Worm (Caenorhabditis elegans) whole organism, L1 larva: Measurements from ENCODE around the gene ztf-7.
A peak's percentile ranks its signal among the peaks of the same experiment; 100 is the strongest.

Experiments used
- C04F5.9 ChIP-seq: sonication (generic microtip); optimal IDR thresholded peaks from 2 replicates; lab custom pipeline; 2016; ENCODE audit warnings: missing genetic modification characterization, missing compliant biosample characterization
- F16B12.6 ChIP-seq: fragments of 150-350 bp; optimal IDR thresholded peaks from 2 replicates; lab custom pipeline; 2014; ENCODE audit warnings: missing biosample characterization, missing genetic modification characterization
- alr-1 ChIP-seq: fragments of 200-800 bp; sonication (Bioruptor generic); optimal IDR thresholded peaks from 2 replicates; lab custom pipeline; 2018; ENCODE audit warnings: borderline replicate concordance, mild to moderate bottlenecking, missing genetic modification characterization, missing compliant biosample characterization
- aly-2 ChIP-seq: fragments of 150-350 bp; optimal IDR thresholded peaks from 2 replicates; lab custom pipeline; 2014; ENCODE audit warnings: missing biosample characterization, missing genetic modification characterization
- ama-1 ChIP-seq: fragments of 150-350 bp; optimal IDR thresholded peaks from 2 replicates; lab custom pipeline; 2014
- ceh-82 ChIP-seq, 3 experiments: fragments of 150-350 bp in 1 of 3; sonication (generic microtip) in 2 of 3; optimal IDR thresholded peaks; 2 replicates each; lab custom pipeline; 2014 to 2017; ENCODE audit warnings: missing biosample characterization in 3 of 3, missing genetic modification characterization in 3 of 3
- dpl-1 ChIP-seq, 3 experiments: fragments of 150-350 bp in 2 of 3; sonication (generic microtip) in 1 of 3; optimal IDR thresholded peaks; 2 replicates each; lab custom pipeline; 2014 to 2017; ENCODE audit warnings: missing biosample characterization in 3 of 3, missing genetic modification characterization in 3 of 3, missing genetic modification reagents in 3 of 3
- dsc-1 ChIP-seq: sonication (generic microtip); optimal IDR thresholded peaks from 2 replicates; lab custom pipeline; 2016; ENCODE audit warnings: mild to moderate bottlenecking, missing genetic modification characterization, missing compliant biosample characterization
- efl-1 ChIP-seq, 4 experiments: fragments of 150-350 bp; optimal IDR thresholded peaks in 3 of 4; peaks in 1 of 4; 1 replicate in 1 of 4; 2 replicates in 3 of 4; lab custom pipeline; 2014; ENCODE audit warnings: missing biosample characterization in 2 of 4, missing genetic modification characterization in 2 of 4, missing genetic modification reagents in 2 of 4
- efl-3 ChIP-seq: fragments of 200-800 bp; sonication (Bioruptor generic); optimal IDR thresholded peaks from 2 replicates; lab custom pipeline; 2018; ENCODE audit warnings: mild to moderate bottlenecking, missing genetic modification characterization, missing compliant biosample characterization
- egl-27 ChIP-seq, 2 experiments: fragments of 150-350 bp in 1 of 2; sonication (generic microtip); optimal IDR thresholded peaks; 3 replicates each; lab custom pipeline; 2017 to 2018; ENCODE audit warnings: missing biosample characterization in 2 of 2, missing genetic modification characterization in 2 of 2, missing genetic modification reagents in 2 of 2
- elt-2 ChIP-seq: sonication (generic microtip); optimal IDR thresholded peaks from 2 replicates; lab custom pipeline; 2016; ENCODE audit warnings: missing genetic modification characterization, mild to moderate bottlenecking, inconsistent platforms, missing compliant biosample characterization, missing genetic modification reagents
- elt-3 ChIP-seq, 6 experiments: fragments of 150-350 bp in 1 of 6; sonication (generic microtip); optimal IDR thresholded peaks; 2 replicates each; lab custom pipeline; 2017 to 2018; ENCODE audit warnings: missing biosample characterization in 6 of 6, missing genetic modification characterization in 6 of 6, inconsistent platforms in 1 of 6
- fkh-8 ChIP-seq: sonication (generic microtip); optimal IDR thresholded peaks from 2 replicates; lab custom pipeline; 2016; ENCODE audit warnings: mild to moderate bottlenecking, missing genetic modification characterization, missing compliant biosample characterization
- fos-1 ChIP-seq: fragments of 150-350 bp; optimal IDR thresholded peaks from 2 replicates; lab custom pipeline; 2014; ENCODE audit warnings: missing biosample characterization, missing genetic modification characterization
- hlh-4 ChIP-seq: sonication (generic microtip); optimal IDR thresholded peaks from 2 replicates; lab custom pipeline; 2016; ENCODE audit warnings: mild to moderate bottlenecking, missing genetic modification characterization, missing compliant biosample characterization
- lin-13 ChIP-seq: fragments of 150-350 bp; optimal IDR thresholded peaks from 2 replicates; lab custom pipeline; 2014; ENCODE audit warnings: missing biosample characterization, missing genetic modification reagents, missing genetic modification characterization
- lin-14 ChIP-seq: fragments of 200-800 bp; sonication (Bioruptor generic); optimal IDR thresholded peaks from 2 replicates; lab custom pipeline; 2018; ENCODE audit warnings: mild to moderate bottlenecking, missing genetic modification characterization, moderate library complexity, missing compliant biosample characterization
- lin-35 ChIP-seq, 2 experiments: fragments of 150-350 bp; optimal IDR thresholded peaks; 2 replicates each; lab custom pipeline; 2014; ENCODE audit warnings: missing biosample characterization in 2 of 2, missing genetic modification characterization in 2 of 2, missing genetic modification reagents in 2 of 2
- lsy-2 ChIP-seq, 2 experiments: fragments of 150-350 bp; optimal IDR thresholded peaks; 2 replicates each; lab custom pipeline; 2014; ENCODE audit warnings: missing biosample characterization in 2 of 2, missing genetic modification characterization in 2 of 2
- mdl-1 ChIP-seq, 2 experiments: fragments of 150-350 bp; optimal IDR thresholded peaks; 2 replicates each; lab custom pipeline; 2014 to 2017; ENCODE audit warnings: missing biosample characterization in 2 of 2, missing genetic modification characterization in 2 of 2, inconsistent platforms in 1 of 2
- nhr-20 ChIP-seq: sonication (generic microtip); optimal IDR thresholded peaks from 2 replicates; lab custom pipeline; 2016; ENCODE audit warnings: mild to moderate bottlenecking, missing genetic modification characterization, missing compliant biosample characterization
- nhr-237 ChIP-seq: fragments of 150-350 bp; optimal IDR thresholded peaks from 2 replicates; lab custom pipeline; 2014; ENCODE audit warnings: missing biosample characterization, missing genetic modification characterization
- nhr-47 ChIP-seq: sonication (generic microtip); optimal IDR thresholded peaks from 2 replicates; lab custom pipeline; 2016; ENCODE audit warnings: mild to moderate bottlenecking, missing genetic modification characterization, moderate library complexity, missing compliant biosample characterization
- nhr-71 ChIP-seq: sonication (generic microtip); optimal IDR thresholded peaks from 2 replicates; lab custom pipeline; 2016; ENCODE audit warnings: mild to moderate bottlenecking, missing genetic modification characterization, moderate library complexity, missing compliant biosample characterization
- nhr-76 ChIP-seq: sonication (generic microtip); optimal IDR thresholded peaks from 2 replicates; lab custom pipeline; 2017; ENCODE audit warnings: missing biosample characterization, missing genetic modification characterization
- nhr-85 ChIP-seq: sonication (generic microtip); peaks from one replicate; lab custom pipeline; 2016; ENCODE audit warnings: missing genetic modification characterization, inconsistent platforms, missing compliant biosample characterization
- nhr-90 ChIP-seq: sonication (generic microtip); optimal IDR thresholded peaks from 2 replicates; lab custom pipeline; 2016; ENCODE audit warnings: mild to moderate bottlenecking, missing genetic modification characterization, missing compliant biosample characterization; ENCODE audit not compliant: poor library complexity
- pax-3 ChIP-seq: fragments of 200-800 bp; sonication (Bioruptor generic); optimal IDR thresholded peaks from 2 replicates; lab custom pipeline; 2018; ENCODE audit warnings: mild to moderate bottlenecking, missing genetic modification characterization, moderate library complexity, missing compliant biosample characterization
- skn-1 ChIP-seq: fragments of 150-350 bp; optimal IDR thresholded peaks from 2 replicates; lab custom pipeline; 2014; ENCODE audit warnings: missing biosample characterization, missing genetic modification characterization
- snu-23 ChIP-seq: sonication (generic microtip); optimal IDR thresholded peaks from 2 replicates; lab custom pipeline; 2016; ENCODE audit warnings: missing genetic modification characterization, missing compliant biosample characterization
- sptf-1 ChIP-seq: fragments of 150-350 bp; optimal IDR thresholded peaks from 2 replicates; lab custom pipeline; 2014; ENCODE audit warnings: missing biosample characterization, missing genetic modification characterization
- swsn-7 ChIP-seq: sonication (generic microtip); optimal IDR thresholded peaks from 2 replicates; lab custom pipeline; 2016; ENCODE audit warnings: missing genetic modification characterization, missing compliant biosample characterization
- unc-130 ChIP-seq: fragments of 150-350 bp; optimal IDR thresholded peaks from 2 replicates; lab custom pipeline; 2017; ENCODE audit warnings: missing biosample characterization, missing genetic modification characterization, inconsistent platforms
- unc-30 ChIP-seq: sonication (generic microtip); optimal IDR thresholded peaks from 2 replicates; lab custom pipeline; 2017; ENCODE audit warnings: missing biosample characterization, missing genetic modification characterization
- unc-98 ChIP-seq: fragments of 200-800 bp; sonication (Bioruptor generic); IDR thresholded peaks from 2 replicates; pipeline ENCODE4 v1.3.6; 2022; ENCODE audit warnings: missing genetic modification characterization, missing compliant biosample characterization
- vab-15 ChIP-seq: sonication (generic microtip); optimal IDR thresholded peaks from 2 replicates; lab custom pipeline; 2017; ENCODE audit warnings: missing genotype, mild to moderate bottlenecking, missing genetic modification characterization, missing compliant biosample characterization
- xbp-1 ChIP-seq: sonication (generic microtip); optimal IDR thresholded peaks from 2 replicates; lab custom pipeline; 2016; ENCODE audit warnings: missing genetic modification characterization, missing compliant biosample characterization
- ztf-11 ChIP-seq, 2 experiments: sonication (generic microtip); optimal IDR thresholded peaks; 2 replicates each; lab custom pipeline; 2016 to 2017; ENCODE audit warnings: missing genetic modification characterization in 2 of 2, missing biosample characterization in 1 of 2, missing compliant biosample characterization in 1 of 2
- ztf-4 ChIP-seq: fragments of 150-350 bp; optimal IDR thresholded peaks from 2 replicates; lab custom pipeline; 2014; ENCODE audit warnings: missing biosample characterization, missing genetic modification characterization

ztf-7 gene

ce11 chrV:9794997-9795396 is 5.5 kb upstream of the ztf-7 start:
- TF ChIP-seq pax-3 (tag; lab: Kevin White, UChicago) (peak; percentile 39), swsn-7 (no peak), lsy-2 (tag; optimal IDR thresholded peaks at IDR 0.05; lab: Kevin White, UChicago) (peak in 1 of 2 experiments; percentile 8), fkh-8 (peak; percentile 62), egl-27 (tag; optimal IDR thresholded peaks at IDR 0.05; lab: Kevin White, UChicago) (no peak), ztf-4 (no peak), dsc-1 (tag; lab: Kevin White, UChicago) (peak; percentile 46), hlh-4 (tag; lab: Kevin White, UChicago) (no peak), nhr-76 (tag; lab: Kevin White, UChicago) (no peak), nhr-47 (tag; lab: Kevin White, UChicago) (peak; percentile 11), nhr-71 (tag; lab: Kevin White, UChicago) (peak; percentile 42), lin-13 (GFP tag; lab: Kevin White, UChicago) (no peak), dpl-1 (GFP tag; optimal IDR thresholded peaks at IDR 0.05; lab: Kevin White, UChicago) (no peak), elt-2 (tag; lab: Kevin White, UChicago) (peak; percentile 7), alr-1 (tag; lab: Kevin White, UChicago) (no peak), xbp-1 (tag; lab: Kevin White, UChicago) (no peak), unc-130 (tag; lab: Kevin White, UChicago) (no peak), lin-14 (no peak)
- TF ChIP-seq, all 84 proteins: peak for 7

ce11 chrV:9791332-9791731 is 1.8 kb upstream of the ztf-7 start, which contains the start of gene lipl-2:
lipl-2 (plus strand) TSS chrV:9791567.
- TF ChIP-seq nhr-71 (tag; lab: Kevin White, UChicago) (peak; percentile 15), vab-15 (tag; lab: Kevin White, UChicago) (no peak), aly-2 (tag; lab: Kevin White, UChicago) (no peak), elt-3 (tag; optimal IDR thresholded peaks at IDR 0.05; lab: Kevin White, UChicago) (no peak), pax-3 (tag; lab: Kevin White, UChicago) (no peak), nhr-20 (tag; lab: Kevin White, UChicago) (peak; percentile 52), elt-2 (tag; lab: Kevin White, UChicago) (peak; percentile 84), lin-35 (GFP tag; optimal IDR thresholded peaks at IDR 0.05; lab: Kevin White, UChicago) (peak in 1 of 2 experiments; percentile 3), nhr-47 (tag; lab: Kevin White, UChicago) (no peak), snu-23 (GFP tag; lab: Kevin White, UChicago) (no peak), alr-1 (tag; lab: Kevin White, UChicago) (no peak), mdl-1 (tag; optimal IDR thresholded peaks at IDR 0.05; lab: Kevin White, UChicago) (no peak), fos-1 (no peak)

- no peak for TF ChIP-seq aly-2 (tag; lab: Kevin White, UChicago)
- TF ChIP-seq ama-1 (lab: Kevin White, UChicago), result peak; percentile 70
- TF ChIP-seq nhr-85 (tag; lab: Kevin White, UChicago), result peak; percentile 39
- TF ChIP-seq sptf-1 (tag; lab: Kevin White, UChicago), result no peak
- TF ChIP-seq nhr-47 (tag; lab: Kevin White, UChicago), result peak; percentile 15
- TF ChIP-seq ztf-11 (tag; optimal IDR thresholded peaks at IDR 0.05; lab: Kevin White, UChicago), result peak in 1 of 2 experiments; percentile 5
- TF ChIP-seq nhr-90 (tag; lab: Kevin White, UChicago), result peak; percentile 7
- peak in 1 of 2 experiments; percentile 1 for TF ChIP-seq efl-1 (optimal IDR thresholded peaks at IDR 0.05; lab: Kevin White, UChicago)
- peak in 1 of 2 experiments; percentile 88 for TF ChIP-seq efl-1 (GFP tag; optimal IDR thresholded peaks at IDR 0.05 in 1 of 2; lab: Kevin White, UChicago)
- TF ChIP-seq elt-2 (tag; lab: Kevin White, UChicago), result peak; percentile 1
Observed at ce11 chrV:9786721-9787131, 2.8 kb downstream of the ztf-7 start, which contains the start of gene F46B6.6. F46B6.6 (minus strand) TSS chrV:9786868.

- TF ChIP-seq nhr-71 (tag; lab: Kevin White, UChicago), result no peak
- no peak for TF ChIP-seq nhr-237
- TF ChIP-seq nhr-20 (tag; lab: Kevin White, UChicago), result no peak
- TF ChIP-seq unc-130 (tag; lab: Kevin White, UChicago), result no peak
- TF ChIP-seq F16B12.6 (tag; lab: Kevin White, UChicago), result no peak
- no peak for TF ChIP-seq swsn-7
- TF ChIP-seq ceh-82 (tag; optimal IDR thresholded peaks at IDR 0.05; lab: Kevin White, UChicago), result no peak
- no peak for TF ChIP-seq hlh-4 (tag; lab: Kevin White, UChicago)
- TF ChIP-seq lsy-2 (tag; optimal IDR thresholded peaks at IDR 0.05; lab: Kevin White, UChicago), result no peak
- TF ChIP-seq efl-3 (GFP tag; lab: Kevin White, UChicago), result no peak
- TF ChIP-seq efl-1 (optimal IDR thresholded peaks at IDR 0.05; lab: Kevin White, UChicago), result no peak
- TF ChIP-seq efl-1 (GFP tag; optimal IDR thresholded peaks at IDR 0.05 in 1 of 2; lab: Kevin White, UChicago), result no peak
- TF ChIP-seq C04F5.9 (tag; lab: Kevin White, UChicago), result no peak
- no peak for TF ChIP-seq skn-1 (tag; lab: Kevin White, UChicago)
- TF ChIP-seq unc-30 (tag; lab: Kevin White, UChicago), result no peak
- no peak for TF ChIP-seq unc-98 (GFP tag; lab: Robert Waterston, UW)
- TF ChIP-seq fos-1, result no peak
- no peak for TF ChIP-seq aly-2 (tag; lab: Kevin White, UChicago)
Observed at ce11 chrV:9784215-9784614, 5.3 kb downstream of the ztf-7 start.
